Worm (Caenorhabditis elegans): ENCODE results near the gene C24A3.4.

The C24A3.4 gene

DNA sequence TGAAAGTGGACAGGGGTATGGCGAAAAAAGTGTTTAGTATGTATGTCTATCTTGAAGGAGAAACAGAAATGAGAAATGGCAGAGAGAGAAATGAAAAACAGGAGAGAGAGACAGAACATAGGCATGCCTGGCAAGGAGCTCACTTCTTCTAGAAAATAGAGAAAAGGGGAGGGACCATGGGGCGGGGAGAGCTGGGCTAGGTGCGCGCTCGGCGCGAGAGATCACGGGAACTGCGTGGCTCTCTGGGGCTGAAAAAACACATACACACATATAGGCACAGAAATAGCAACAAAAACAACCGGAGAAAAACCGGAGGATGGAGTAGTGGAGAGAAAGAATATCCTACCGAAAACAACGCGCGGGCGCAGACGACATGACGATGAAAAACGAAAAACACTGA is 40.2 kb upstream of the C24A3.4 start:
- TF ChIP-seq nhr-47 (tag; optimal IDR thresholded peaks at IDR 0.05): peak; percentile 44
- no peak for TF ChIP-seq hlh-17 (GFP tag; optimal IDR thresholded peaks at IDR 0.05; ENCODE audit: borderline replicate concordance)
- peak; percentile 78 for TF ChIP-seq fkh-8 (tag; optimal IDR thresholded peaks at IDR 0.05)
- TF ChIP-seq isw-1 (GFP tag; IDR thresholded peaks at IDR 0.05): peak; percentile 13; the same call in 1 of the 2 replicates
- TF ChIP-seq swsn-7 (tag; optimal IDR thresholded peaks at IDR 0.05): peak; percentile 27
- TF ChIP-seq mep-1 (tag; optimal IDR thresholded peaks at IDR 0.05): no peak
- TF ChIP-seq lin-39 (tag; optimal IDR thresholded peaks at IDR 0.05): no peak
- TF ChIP-seq nhr-71 (tag; optimal IDR thresholded peaks at IDR 0.05): peak; percentile 40
- TF ChIP-seq hlh-4 (tag; optimal IDR thresholded peaks at IDR 0.05): no peak
- peak in 1 of 2 experiments; percentile 38 for TF ChIP-seq lsy-2 (tag; optimal IDR thresholded peaks at IDR 0.05)
- no peak for TF ChIP-seq pax-3 (tag; optimal IDR thresholded peaks at IDR 0.05)
- TF ChIP-seq ztf-4 (tag; optimal IDR thresholded peaks at IDR 0.05): no peak
- peak; percentile 66 for TF ChIP-seq lin-14 (GFP tag; optimal IDR thresholded peaks at IDR 0.05)
- peak; percentile 44 for TF ChIP-seq unc-86 (tag; optimal IDR thresholded peaks at IDR 0.05)
- peak in 1 of 3 experiments; percentile 23 for TF ChIP-seq ceh-82 (tag; optimal IDR thresholded peaks at IDR 0.05)

DNA sequence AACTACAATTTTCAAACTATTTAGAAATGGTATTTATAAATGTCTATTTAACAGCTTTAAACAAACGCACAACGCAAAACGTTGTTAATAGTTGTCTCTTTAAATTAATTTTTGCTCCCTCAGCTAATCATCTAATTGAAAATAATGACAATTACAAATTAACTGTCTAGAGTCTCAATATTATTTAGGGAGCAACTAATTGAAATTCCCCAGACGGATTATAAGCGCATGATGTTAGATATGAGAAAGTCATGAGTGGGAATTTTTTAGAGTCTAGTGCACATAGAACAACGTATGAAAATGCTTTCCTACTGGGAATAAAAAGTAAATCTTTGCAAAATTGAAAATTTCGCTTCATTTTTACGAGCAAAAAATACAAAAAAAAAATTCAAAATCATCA is 39.2 kb upstream of the C24A3.4 start:
- TF ChIP-seq nhr-47 (tag; optimal IDR thresholded peaks at IDR 0.05) (peak; percentile 2), swsn-7 (tag; optimal IDR thresholded peaks at IDR 0.05) (no peak), nhr-84 (tag; optimal IDR thresholded peaks at IDR 0.05) (no peak), blmp-1 (tag; optimal IDR thresholded peaks at IDR 0.05) (no peak), hlh-17 (GFP tag; optimal IDR thresholded peaks at IDR 0.05; ENCODE audit: borderline replicate concordance) (no peak), hpl-2 (GFP tag; optimal IDR thresholded peaks at IDR 0.05) (no peak), hlh-4 (tag; optimal IDR thresholded peaks at IDR 0.05) (no peak), ceh-88 (GFP tag; IDR thresholded peaks at IDR 0.05) (no peak), mef-2 (tag; optimal IDR thresholded peaks at IDR 0.05) (no peak), ceh-63 (GFP tag; optimal IDR thresholded peaks at IDR 0.05) (no peak), skn-1 (tag; optimal IDR thresholded peaks at IDR 0.05) (no peak), efl-1 (optimal IDR thresholded peaks at IDR 0.05) (no peak), efl-1 (GFP tag; optimal IDR thresholded peaks at IDR 0.05 in 1 of 2) (no peak), tlp-1 (tag; optimal IDR thresholded peaks at IDR 0.05) (no peak), mdl-1 (tag; optimal IDR thresholded peaks at IDR 0.05) (no peak), snpc-4 (tag; optimal IDR thresholded peaks at IDR 0.05) (no peak), efl-3 (GFP tag; optimal IDR thresholded peaks at IDR 0.05) (no peak), dsc-1 (tag; optimal IDR thresholded peaks at IDR 0.05) (peak; percentile 51), isw-1 (GFP tag; IDR thresholded peaks at IDR 0.05) (no peak), pag-3 (tag; optimal IDR thresholded peaks at IDR 0.05; ENCODE audit: borderline replicate concordance, insufficient read depth) (no peak), ceh-8 (GFP tag; optimal IDR thresholded peaks at IDR 0.05) (peak; percentile 97), nhr-76 (tag; optimal IDR thresholded peaks at IDR 0.05) (no peak), nhr-77 (tag; optimal IDR thresholded peaks at IDR 0.05) (no peak), nhr-28 (tag; optimal IDR thresholded peaks at IDR 0.05) (no peak), irx-1 (tag; optimal IDR thresholded peaks at IDR 0.05) (no peak), C34B4.2 (tag; optimal IDR thresholded peaks at IDR 0.05) (no peak), nhr-12 (tag; optimal IDR thresholded peaks at IDR 0.05) (no peak), ceh-82 (tag; optimal IDR thresholded peaks at IDR 0.05) (no peak), egl-27 (tag; optimal IDR thresholded peaks at IDR 0.05) (no peak), Y116A8C.19 (tag; optimal IDR thresholded peaks at IDR 0.05; ENCODE audit: borderline replicate concordance) (no peak), fkh-4 (tag; optimal IDR thresholded peaks at IDR 0.05; ENCODE audit: borderline replicate concordance) (no peak), pqm-1 (tag; optimal IDR thresholded peaks at IDR 0.05) (no peak), C16A3.4 (tag; optimal IDR thresholded peaks at IDR 0.05) (no peak), rnt-1 (tag; optimal IDR thresholded peaks at IDR 0.05) (no peak), ama-1 (optimal IDR thresholded peaks at IDR 0.05) (no peak), unc-86 (tag; optimal IDR thresholded peaks at IDR 0.05) (no peak), mep-1 (tag; optimal IDR thresholded peaks at IDR 0.05) (no peak), lin-13 (GFP tag; optimal IDR thresholded peaks at IDR 0.05) (no peak), ceh-90 (tag; optimal IDR thresholded peaks at IDR 0.05) (peak; percentile 7), nhr-20 (tag; optimal IDR thresholded peaks at IDR 0.05) (peak; percentile 1), tbx-2 (tag; optimal IDR thresholded peaks at IDR 0.05) (no peak), fkh-10 (GFP tag; optimal IDR thresholded peaks at IDR 0.05) (no peak), sptf-1 (tag; optimal IDR thresholded peaks at IDR 0.05) (no peak), mab-9 (GFP tag; IDR thresholded peaks at IDR 0.05) (no peak), pax-3 (tag; optimal IDR thresholded peaks at IDR 0.05) (no peak), xbp-1 (tag; optimal IDR thresholded peaks at IDR 0.05) (no peak)
